Fruit fly (Drosophila melanogaster): ENCODE results near the gene ICA69.

The ICA69 gene

dm6 chr3L:21176935-21177581 is 45.8 kb downstream of the ICA69 start (continued):
- TF ChIP-seq CG18476 (GFP tag; optimal IDR thresholded peaks at IDR 0.05) (peak; percentile 70), CG13296 (GFP tag; optimal IDR thresholded peaks at IDR 0.05) (peak; percentile 30), CG43689 (GFP tag; IDR thresholded peaks at IDR 0.05) (no peak), NC2α (GFP tag; optimal IDR thresholded peaks at IDR 0.05) (no peak), CG12219 (GFP tag; optimal IDR thresholded peaks at IDR 0.05) (peak; percentile 49), CG14667 (GFP tag; IDR thresholded peaks at IDR 0.05) (peak; percentile 57), Poxn (GFP tag; IDR thresholded peaks at IDR 0.05) (0 out of 2 replicates have a peak, but pooled peaks have one; percentile 45), GATAe (GFP tag; conservative IDR thresholded peaks at IDR 0.05) (no peak), pan (optimal IDR thresholded peaks at IDR 0.05) (no peak), pan (GFP tag; optimal IDR thresholded peaks at IDR 0.05 in 1 of 2, IDR thresholded peaks at IDR 0.05 in 1 of 2) (peak in 1 of 2 experiments; percentile 69), org-1 (GFP tag; optimal IDR thresholded peaks at IDR 0.05) (peak; percentile 32), bab2 (GFP tag; optimal IDR thresholded peaks at IDR 0.05) (peak; percentile 49), CG30020 (tag; optimal IDR thresholded peaks at IDR 0.05) (no peak), pzg (GFP tag; optimal IDR thresholded peaks at IDR 0.05) (no peak), Antp (GFP tag; optimal IDR thresholded peaks at IDR 0.05) (peak; percentile 31), Nf-YB (GFP tag; optimal IDR thresholded peaks at IDR 0.05) (peak; percentile 20), odd (GFP tag; optimal IDR thresholded peaks at IDR 0.05) (peak; percentile 3), Rx (GFP tag; IDR thresholded peaks at IDR 0.05) (no peak), CG7271 (tag; optimal IDR thresholded peaks at IDR 0.05) (no peak), CG1792 (GFP tag; optimal IDR thresholded peaks at IDR 0.05) (peak; percentile 8), schlank (tag; optimal IDR thresholded peaks at IDR 0.05) (peak; percentile 40), ham (GFP tag; IDR thresholded peaks at IDR 0.05) (no peak; the same call in 1 of the 2 replicates), Dp (GFP tag; optimal IDR thresholded peaks at IDR 0.05) (no peak), ro (GFP tag; IDR thresholded peaks at IDR 0.05) (0 out of 2 replicates have a peak, but pooled peaks have one; percentile 11), Dip2 (GFP tag; IDR thresholded peaks at IDR 0.05) (no peak), CG4707 (GFP tag; optimal IDR thresholded peaks at IDR 0.05) (no peak), Mad (GFP tag; optimal IDR thresholded peaks at IDR 0.05) (peak; percentile 48), CG13123 (GFP tag; optimal IDR thresholded peaks at IDR 0.05) (peak; percentile 30), Doc3 (GFP tag; IDR thresholded peaks at IDR 0.05; ENCODE audit: partially characterized antibody) (no peak), Sry-δ (GFP tag; optimal IDR thresholded peaks at IDR 0.05) (no peak), Scr (GFP tag; IDR thresholded peaks at IDR 0.05; ENCODE audit: partially characterized antibody) (no peak), wor (GFP tag; IDR thresholded peaks at IDR 0.05) (no peak), CG12236 (GFP tag; optimal IDR thresholded peaks at IDR 0.05) (peak; percentile 23), sisA (GFP tag; IDR thresholded peaks at IDR 0.05) (peak; percentile 69), nau (GFP tag; optimal IDR thresholded peaks at IDR 0.05) (no peak), CG32767 (GFP tag; IDR thresholded peaks at IDR 0.05) (peak; percentile 22; the same call in 1 of the 2 replicates), MESR4 (GFP tag; optimal IDR thresholded peaks at IDR 0.05) (no peak), sim (GFP tag; IDR thresholded peaks at IDR 0.05) (no peak), H15 (GFP tag; IDR thresholded peaks at IDR 0.05) (0 out of 3 replicates have a peak, but pooled peaks have one; percentile 14), gsb-n (tag; optimal IDR thresholded peaks at IDR 0.05) (no peak), caup (GFP tag; optimal IDR thresholded peaks at IDR 0.05; ENCODE audit: severe bottlenecking) (peak; percentile 76), CG30431 (GFP tag; optimal IDR thresholded peaks at IDR 0.05) (no peak), CG12391 (tag; optimal IDR thresholded peaks at IDR 0.05) (peak; percentile 68), crp (GFP tag; optimal IDR thresholded peaks at IDR 0.05) (no peak), CG2889 (GFP tag; IDR thresholded peaks at IDR 0.05) (peak; percentile 71; the same call in 2 of the 3 replicates), hkb (optimal IDR thresholded peaks at IDR 0.05) (no peak), hkb (GFP tag; IDR thresholded peaks at IDR 0.05) (peak; percentile 66), lola (GFP tag; optimal IDR thresholded peaks at IDR 0.05) (no peak), CG12659 (GFP tag; optimal IDR thresholded peaks at IDR 0.05) (peak; percentile 73), Nf-YA (GFP tag; IDR thresholded peaks at IDR 0.05) (peak; percentile 53)

All from whole organism, embryonic.